Worm (Caenorhabditis elegans): ENCODE measurements around the gene dnj-24.

dnj-24 gene

ce11 chrIII:5449762-5450308 is 26.0 kb upstream of the dnj-24 start, which contains the start of gene F48E8.8 (continued):
- TF ChIP-seq Y75B8A.6 (GFP tag; IDR thresholded peaks at IDR 0.05), result no peak
- no peak for TF ChIP-seq unc-39 (tag; optimal IDR thresholded peaks at IDR 0.05)
- no peak for TF ChIP-seq F37D6.2 (tag; optimal IDR thresholded peaks at IDR 0.05)
- peak; percentile 34 for TF ChIP-seq mep-1 (tag; optimal IDR thresholded peaks at IDR 0.05)
- peak; percentile 12 for TF ChIP-seq nhr-11 (tag; optimal IDR thresholded peaks at IDR 0.05)
- peak; percentile 93 for TF ChIP-seq hlh-11 (tag; optimal IDR thresholded peaks at IDR 0.05)
- TF ChIP-seq rbr-2 (tag; optimal IDR thresholded peaks at IDR 0.05), result peak; percentile 58
- TF ChIP-seq ceh-44 (GFP tag; IDR thresholded peaks at IDR 0.05), result no peak
- TF ChIP-seq zag-1 (tag; optimal IDR thresholded peaks at IDR 0.05), result no peak
- TF ChIP-seq daf-16 (GFP tag; optimal IDR thresholded peaks at IDR 0.05), result peak in 1 of 2 experiments; percentile 21
- TF ChIP-seq daf-16 (tag; optimal IDR thresholded peaks at IDR 0.05), result peak; percentile 12
- TF ChIP-seq nhr-102 (tag; optimal IDR thresholded peaks at IDR 0.05), result no peak
- TF ChIP-seq nhr-10 (tag; optimal IDR thresholded peaks at IDR 0.05), result no peak
- no peak for TF ChIP-seq lin-1 (GFP tag; IDR thresholded peaks at IDR 0.05)
- peak; percentile 45 for TF ChIP-seq nhr-28 (tag; optimal IDR thresholded peaks at IDR 0.05)
- TF ChIP-seq sdz-12 (GFP tag; optimal IDR thresholded peaks at IDR 0.05), result no peak
- peak in 1 of 2 experiments; percentile 89 for TF ChIP-seq unc-62 (GFP tag; optimal IDR thresholded peaks at IDR 0.05 in 1 of 2)
- no peak for TF ChIP-seq unc-62 (tag; optimal IDR thresholded peaks at IDR 0.05)
- no peak for TF ChIP-seq ZK337.2 (GFP tag; IDR thresholded peaks at IDR 0.05)
- no peak for TF ChIP-seq mxl-2 (GFP tag; conservative IDR thresholded peaks at IDR 0.05)
- TF ChIP-seq nhr-77 (tag; optimal IDR thresholded peaks at IDR 0.05), result no peak
- TF ChIP-seq mdl-1 (tag; optimal IDR thresholded peaks at IDR 0.05), result peak in 1 of 2 experiments; percentile 36
- 0 out of 2 replicates have a peak, but pooled peaks have one; percentile 12 for TF ChIP-seq vab-7 (GFP tag; IDR thresholded peaks at IDR 0.05)
- peak in 1 of 2 experiments; percentile 46 for TF ChIP-seq hif-1 (tag; optimal IDR thresholded peaks at IDR 0.05)
- no peak for TF ChIP-seq madf-9 (GFP tag; conservative IDR thresholded peaks at IDR 0.05)
- peak; percentile 21 for TF ChIP-seq nhr-6 (tag; optimal IDR thresholded peaks at IDR 0.05)
- no peak for TF ChIP-seq madf-5 (GFP tag; IDR thresholded peaks at IDR 0.05)
- no peak for TF ChIP-seq zfp-3 (GFP tag; conservative IDR thresholded peaks at IDR 0.05)
- TF ChIP-seq ceh-20 (GFP tag; IDR thresholded peaks at IDR 0.05), result no peak
- TF ChIP-seq nhr-48 (tag; optimal IDR thresholded peaks at IDR 0.05), result no peak
- no peak for TF ChIP-seq T20F7.1 (GFP tag; optimal IDR thresholded peaks at IDR 0.05)
- TF ChIP-seq nhr-237 (tag; optimal IDR thresholded peaks at IDR 0.05), result no peak
- no peak for TF ChIP-seq unc-130 (GFP tag; optimal IDR thresholded peaks at IDR 0.05)
- TF ChIP-seq duxl-1 (tag; optimal IDR thresholded peaks at IDR 0.05; ENCODE audit: poor library complexity), result no peak
- TF ChIP-seq set-16 (GFP tag; IDR thresholded peaks at IDR 0.05), result peak; percentile 44; the same call in 1 of the 2 replicates
- TF ChIP-seq ceh-82 (tag; optimal IDR thresholded peaks at IDR 0.05), result no peak
- no peak for TF ChIP-seq ceh-28 (tag; optimal IDR thresholded peaks at IDR 0.05)
- peak; percentile 25 for TF ChIP-seq lin-13 (GFP tag; optimal IDR thresholded peaks at IDR 0.05)
- no peak for TF ChIP-seq ZK546.5 (tag; optimal IDR thresholded peaks at IDR 0.05)
- no peak for TF ChIP-seq snpc-4 (tag; optimal IDR thresholded peaks at IDR 0.05)
- no peak for TF ChIP-seq ctbp-1 (GFP tag; IDR thresholded peaks at IDR 0.05)
- no peak for TF ChIP-seq Y5F2A.4 (GFP tag; optimal IDR thresholded peaks at IDR 0.05)
- peak; percentile 95 for TF ChIP-seq aha-1 (tag)
- no peak for TF ChIP-seq zip-2 (tag; optimal IDR thresholded peaks at IDR 0.05)
- no peak for TF ChIP-seq aly-2 (tag; optimal IDR thresholded peaks at IDR 0.05)
- no peak for TF ChIP-seq lin-29 (GFP tag; IDR thresholded peaks at IDR 0.05)
- peak; percentile 68 for TF ChIP-seq dve-1 (tag; optimal IDR thresholded peaks at IDR 0.05; ENCODE audit: insufficient read depth)
- TF ChIP-seq mxl-3 (GFP tag; optimal IDR thresholded peaks at IDR 0.05), result peak; percentile 9
- TF ChIP-seq dmd-8 (GFP tag; IDR thresholded peaks at IDR 0.05), result no peak
- TF ChIP-seq lir-3 (tag; optimal IDR thresholded peaks at IDR 0.05), result no peak
- TF ChIP-seq daf-12 (tag; optimal IDR thresholded peaks at IDR 0.05), result no peak
- TF ChIP-seq skn-1 (tag; optimal IDR thresholded peaks at IDR 0.05), result no peak
- TF ChIP-seq jun-1 (tag; optimal IDR thresholded peaks at IDR 0.05), result no peak

Data from whole organism, L4 larva.